Worm (Caenorhabditis elegans) whole organism, young adult: ENCODE data around the gene T05B4.8.

Experiments used
- F10E7.11 ChIP-seq: sonication (generic microtip); optimal IDR thresholded peaks from 2 replicates; lab custom pipeline; 2017; ENCODE audit warnings: mild to moderate bottlenecking, missing genetic modification characterization, moderate library complexity, missing compliant biosample characterization
- K12H6.12 ChIP-seq: fragments of 200-800 bp; sonication (Bioruptor generic); optimal IDR thresholded peaks from 2 replicates; lab custom pipeline; 2018; ENCODE audit warnings: mild to moderate bottlenecking, missing genetic modification characterization, missing compliant biosample characterization
- ama-1 ChIP-seq, 3 experiments: fragments of 150-350 bp in 1 of 3; sonication (generic microtip) in 2 of 3; optimal IDR thresholded peaks; 2 replicates each; lab custom pipeline; 2014 to 2018; ENCODE audit warnings: missing biosample characterization in 2 of 3, missing genetic modification characterization in 2 of 3, missing genetic modification reagents in 2 of 3
- dox-1 ChIP-seq: fragments of 200-800 bp; sonication (Bioruptor generic); IDR thresholded peaks from 2 replicates; pipeline ENCODE4 v1.3.6; 2022; ENCODE audit warnings: missing genetic modification reagents, missing genetic modification characterization, missing compliant biosample characterization
- gei-17 ChIP-seq: fragments of 200-800 bp; sonication (Bioruptor generic); optimal IDR thresholded peaks from 2 replicates; lab custom pipeline; 2018; ENCODE audit warnings: mild to moderate bottlenecking, missing genetic modification characterization, missing compliant biosample characterization
- lin-35 ChIP-seq, 3 experiments: fragments of 150-350 bp in 2 of 3; sonication (generic microtip) in 1 of 3; optimal IDR thresholded peaks; 2 replicates each; lab custom pipeline; 2014 to 2018; ENCODE audit warnings: missing biosample characterization in 3 of 3, missing genetic modification characterization in 3 of 3, missing genetic modification reagents in 3 of 3
- nfya-2 ChIP-seq: fragments of 200-800 bp; sonication (Bioruptor generic); IDR thresholded peaks from 2 replicates; pipeline ENCODE4 v1.3.6; 2022; ENCODE audit warnings: missing genetic modification reagents, missing genetic modification characterization, missing compliant biosample characterization
- pha-4 ChIP-seq: fragments of 150-350 bp; sonication (generic microtip); optimal IDR thresholded peaks from 2 replicates; lab custom pipeline; 2014; ENCODE audit warnings: missing biosample characterization, missing genetic modification reagents, missing genetic modification characterization
- unc-62 ChIP-seq: fragments of 150-350 bp; optimal IDR thresholded peaks from 2 replicates; lab custom pipeline; 2014; ENCODE audit warnings: missing biosample characterization, missing genetic modification reagents, missing genetic modification characterization

- TF ChIP-seq unc-62 (GFP tag; lab: Kevin White, UChicago) (no peak), ama-1 (optimal IDR thresholded peaks at IDR 0.05; lab: Kevin White, UChicago) (no peak), ama-1 (GFP tag; optimal IDR thresholded peaks at IDR 0.05; lab: Kevin White, UChicago) (no peak), F10E7.11 (tag; lab: Kevin White, UChicago) (no peak), gei-17 (no peak), lin-35 (GFP tag; optimal IDR thresholded peaks at IDR 0.05; lab: Kevin White, UChicago) (no peak), dox-1 (GFP tag; lab: Robert Waterston, UW) (no peak), nfya-2 (GFP tag; lab: Robert Waterston, UW) (no peak), K12H6.12 (tag; lab: Kevin White, UChicago) (no peak), pha-4 (tag; lab: Kevin White, UChicago) (no peak)
Measured at ce11 chrV:4127435-4127834, 11.5 kb upstream of the T05B4.8 start, which contains the start of gene T05B4.13.
